Fruit fly (Drosophila melanogaster): ENCODE results near the gene ATPsynCF6.

dm6 chr3R:23334036-23334744 is 21.7 kb downstream of the ATPsynCF6 start:
- no peak for TF ChIP-seq hbn (GFP tag; IDR thresholded peaks at IDR 0.05; ENCODE audit: partially characterized antibody)
- no peak for TF ChIP-seq CG11504 (tag; optimal IDR thresholded peaks at IDR 0.05)
- no peak for TF ChIP-seq HmgZ (tag; optimal IDR thresholded peaks at IDR 0.05)
- no peak for TF ChIP-seq Optix (GFP tag; IDR thresholded peaks at IDR 0.05)
- no peak for TF ChIP-seq TFAM (GFP tag; optimal IDR thresholded peaks at IDR 0.05)
- TF ChIP-seq ATbp (GFP tag; optimal IDR thresholded peaks at IDR 0.05) = no peak
- no peak for TF ChIP-seq CG11398 (GFP tag; optimal IDR thresholded peaks at IDR 0.05)
- TF ChIP-seq CG5245 (GFP tag; optimal IDR thresholded peaks at IDR 0.05) = no peak
- TF ChIP-seq fd3F (GFP tag; optimal IDR thresholded peaks at IDR 0.05) = no peak
- no peak for TF ChIP-seq Fer1 (GFP tag; optimal IDR thresholded peaks at IDR 0.05)
- TF ChIP-seq bcd (GFP tag; optimal IDR thresholded peaks at IDR 0.05) = no peak

Measured in whole organism, embryonic.